Fruit fly (Drosophila melanogaster) whole organism, embryonic: ENCODE data around the gene Ugt35A1.
A peak's percentile ranks its signal among the peaks of the same experiment; 100 is the strongest.

Experiments used
- Aef1 ChIP-seq: fragments of 200-800 bp; sonication (Bioruptor generic); IDR thresholded peaks from 3 replicates; pipeline ENCODE4 v1.3.6; 2022; ENCODE audit warnings: missing biosample characterization, missing genetic modification characterization
- Asciz ChIP-seq: fragments of 200-800 bp; sonication (Bioruptor generic); optimal IDR thresholded peaks from 2 replicates; lab custom pipeline; 2017; ENCODE audit warnings: missing biosample characterization, mild to moderate bottlenecking, missing genetic modification characterization, missing genetic modification reagents
- B-H1 ChIP-seq: fragments of 200-800 bp; sonication (Bioruptor generic); IDR thresholded peaks from 3 replicates; pipeline ENCODE4 v1.3.6; 2022; ENCODE audit warnings: missing biosample characterization, missing genetic modification characterization
- Bdp1 ChIP-seq: fragments of 200-800 bp; sonication (Bioruptor generic); optimal IDR thresholded peaks from 3 replicates; lab custom pipeline; 2016; ENCODE audit warnings: missing biosample characterization, missing genetic modification characterization
- Blimp-1 ChIP-seq: fragments of 200-800 bp; sonication (Bioruptor generic); optimal IDR thresholded peaks from 3 replicates; lab custom pipeline; 2018; ENCODE audit warnings: missing biosample characterization, missing genetic modification characterization, mild to moderate bottlenecking, moderate library complexity, missing genetic modification reagents
- CG10321 ChIP-seq: fragments of 200-800 bp; sonication (Bioruptor generic); IDR thresholded peaks from 2 replicates; pipeline ENCODE4 v1.3.6; 2022; ENCODE audit warnings: missing biosample characterization, missing genetic modification characterization
- CG11093 ChIP-seq: fragments of 200-800 bp; sonication (Bioruptor generic); IDR thresholded peaks from 3 replicates; pipeline ENCODE4 v1.3.6; 2022; ENCODE audit warnings: missing biosample characterization, missing genetic modification characterization
- CG11560 ChIP-seq: fragments of 200-800 bp; sonication (Bioruptor generic); IDR thresholded peaks from 3 replicates; pipeline ENCODE4 v1.3.6; 2022; ENCODE audit warnings: missing biosample characterization, missing genetic modification characterization
- CG12155 ChIP-seq: fragments of 200-800 bp; sonication (Bioruptor generic); optimal IDR thresholded peaks from 3 replicates; lab custom pipeline; 2016; ENCODE audit warnings: missing biosample characterization, missing genetic modification characterization
- CG17612 ChIP-seq: fragments of 200-800 bp; sonication (Bioruptor generic); IDR thresholded peaks from 2 replicates; pipeline ENCODE4 v1.3.6; 2022; ENCODE audit warnings: missing biosample characterization, missing genetic modification characterization
- CG17802 ChIP-seq: fragments of 200-800 bp; sonication (Bioruptor generic); optimal IDR thresholded peaks from 2 replicates; lab custom pipeline; 2018; ENCODE audit warnings: missing biosample characterization, mild to moderate bottlenecking, missing genetic modification characterization, moderate library complexity
- CG18599 ChIP-seq: fragments of 200-800 bp; sonication (Bioruptor generic); optimal IDR thresholded peaks from 3 replicates; lab custom pipeline; 2017; ENCODE audit warnings: missing biosample characterization, missing genetic modification characterization, mild to moderate bottlenecking, moderate library complexity, missing genetic modification reagents
- CG34422 ChIP-seq: fragments of 200-800 bp; sonication (Bioruptor generic); IDR thresholded peaks from 3 replicates; pipeline ENCODE4 v1.3.6; 2022; ENCODE audit warnings: missing biosample characterization, missing genetic modification characterization
- CG43689 ChIP-seq: fragments of 200-800 bp; sonication (Bioruptor generic); IDR thresholded peaks from 2 replicates; pipeline ENCODE4 v1.3.6; 2022; ENCODE audit warnings: missing biosample characterization, missing genetic modification characterization
- CG5180 ChIP-seq: fragments of 200-800 bp; sonication (Bioruptor generic); optimal IDR thresholded peaks from 3 replicates; lab custom pipeline; 2017; ENCODE audit warnings: missing biosample characterization, missing genetic modification characterization, mild to moderate bottlenecking, moderate library complexity, missing genetic modification reagents
- CG5953 ChIP-seq: fragments of 200-800 bp; sonication (Bioruptor generic); IDR thresholded peaks from 2 replicates; pipeline ENCODE4 v1.3.6; 2022; ENCODE audit warnings: missing biosample characterization, missing genetic modification characterization
- CG7357 ChIP-seq: fragments of 200-800 bp; sonication (Bioruptor generic); IDR thresholded peaks from 3 replicates; pipeline ENCODE4 v1.3.6; 2022; ENCODE audit warnings: missing biosample characterization, missing genetic modification characterization
- CG8765 ChIP-seq: fragments of 200-800 bp; sonication (Bioruptor generic); IDR thresholded peaks from 2 replicates; pipeline ENCODE4 v1.3.6; 2022; ENCODE audit warnings: missing biosample characterization, missing genetic modification characterization
- Dbx ChIP-seq: fragments of 200-800 bp; sonication (Bioruptor generic); IDR thresholded peaks from 3 replicates; pipeline ENCODE4 v1.3.6; 2022; ENCODE audit warnings: missing biosample characterization, missing genetic modification characterization
- Deaf1 ChIP-seq: fragments of 200-800 bp; optimal IDR thresholded peaks from 3 replicates; lab custom pipeline; 2019; ENCODE audit warnings: missing biosample characterization, mild to moderate bottlenecking, missing genetic modification characterization, moderate library complexity
- Dek ChIP-seq: fragments of 200-800 bp; sonication (Bioruptor generic); optimal IDR thresholded peaks from 3 replicates; lab custom pipeline; 2019; ENCODE audit warnings: missing biosample characterization, mild to moderate bottlenecking, missing genetic modification characterization, moderate library complexity
- Dip2 ChIP-seq: fragments of 200-800 bp; sonication (Bioruptor generic); IDR thresholded peaks from 2 replicates; pipeline ENCODE4 v1.3.6; 2022; ENCODE audit warnings: missing biosample characterization, missing genetic modification characterization
- Elba2 ChIP-seq: fragments of 200-800 bp; sonication (Bioruptor generic); optimal IDR thresholded peaks from 3 replicates; lab custom pipeline; 2016; ENCODE audit warnings: missing biosample characterization, missing genetic modification characterization
- Ets65A ChIP-seq: fragments of 200-800 bp; sonication (Bioruptor generic); peaks from one replicate; lab custom pipeline; 2016; ENCODE audit warnings: missing biosample characterization, missing genetic modification characterization
- H2.0 ChIP-seq: fragments of 200-800 bp; sonication (Bioruptor generic); IDR thresholded peaks from 2 replicates; pipeline ENCODE4 v1.3.6; 2022; ENCODE audit warnings: missing biosample characterization, missing genetic modification characterization
- HLH3B ChIP-seq: fragments of 200-800 bp; sonication (Bioruptor generic); IDR thresholded peaks from 2 replicates; pipeline ENCODE4 v1.3.6; 2022; ENCODE audit warnings: missing biosample characterization, missing genetic modification characterization
- HmgD ChIP-seq: fragments of 200-800 bp; sonication (Bioruptor generic); optimal IDR thresholded peaks from 3 replicates; lab custom pipeline; 2016; ENCODE audit warnings: missing biosample characterization, missing genetic modification characterization
- Hr51 ChIP-seq, 2 experiments: fragments of 200-800 bp; sonication (Bioruptor generic); optimal IDR thresholded peaks; 2 replicates in 1 of 2; 3 replicates in 1 of 2; lab custom pipeline; 2016 to 2018; ENCODE audit warnings: missing biosample characterization in 2 of 2, missing genetic modification characterization in 2 of 2, mild to moderate bottlenecking in 1 of 2, moderate library complexity in 1 of 2
- MTF-1 ChIP-seq: fragments of 200-800 bp; sonication (Bioruptor generic); optimal IDR thresholded peaks from 2 replicates; lab custom pipeline; 2018; ENCODE audit warnings: missing biosample characterization, mild to moderate bottlenecking, missing genetic modification characterization, borderline replicate concordance
- Nf-YC ChIP-seq: fragments of 200-800 bp; optimal IDR thresholded peaks from 3 replicates; lab custom pipeline; 2019; ENCODE audit warnings: missing biosample characterization, mild to moderate bottlenecking, missing genetic modification characterization, moderate library complexity
- Rx ChIP-seq: fragments of 200-800 bp; sonication (Bioruptor generic); IDR thresholded peaks from 2 replicates; pipeline ENCODE4 v1.3.6; 2022; ENCODE audit warnings: missing biosample characterization, missing genetic modification characterization
- Side ChIP-seq: fragments of 200-800 bp; sonication (Bioruptor generic); optimal IDR thresholded peaks from 2 replicates; lab custom pipeline; 2016; ENCODE audit warnings: missing biosample characterization, missing genetic modification characterization
- Taf1 ChIP-seq: fragments of 200-800 bp; sonication (Bioruptor generic); IDR thresholded peaks from 2 replicates; pipeline ENCODE4 v1.3.6; 2022; ENCODE audit warnings: missing biosample characterization, missing genetic modification characterization
- Tbp ChIP-seq: fragments of >200 bp; optimal IDR thresholded peaks from 2 replicates; lab custom pipeline; 2018; ENCODE audit warnings: missing biosample characterization, missing genetic modification characterization
- YL-1 ChIP-seq: fragments of 200-800 bp; sonication (Bioruptor generic); optimal IDR thresholded peaks from 3 replicates; lab custom pipeline; 2017; ENCODE audit warnings: missing biosample characterization, mild to moderate bottlenecking, missing genetic modification characterization
- ash1 ChIP-seq: fragments of 200-800 bp; sonication (Bioruptor generic); optimal IDR thresholded peaks from 2 replicates; lab custom pipeline; 2018; ENCODE audit warnings: missing biosample characterization, mild to moderate bottlenecking, missing genetic modification characterization
- btn ChIP-seq: fragments of 200-800 bp; sonication (Bioruptor generic); optimal IDR thresholded peaks from 2 replicates; lab custom pipeline; 2016; ENCODE audit warnings: missing biosample characterization, missing genetic modification characterization
- dimm ChIP-seq: fragments of 200-800 bp; sonication (Bioruptor generic); IDR thresholded peaks from 2 replicates; pipeline ENCODE4 v1.3.6; 2022; ENCODE audit warnings: missing biosample characterization, missing genetic modification characterization
- gcm2 ChIP-seq: fragments of 200-800 bp; sonication (Bioruptor generic); optimal IDR thresholded peaks from 2 replicates; lab custom pipeline; 2016; ENCODE audit warnings: missing biosample characterization, missing genetic modification characterization
- gem ChIP-seq: fragments of 200-800 bp; sonication (Bioruptor generic); optimal IDR thresholded peaks from 2 replicates; lab custom pipeline; 2019; ENCODE audit warnings: missing biosample characterization, mild to moderate bottlenecking, missing genetic modification characterization, moderate library complexity
- h ChIP-seq: fragments of >200 bp; optimal IDR thresholded peaks from 2 replicates; lab custom pipeline; 2017
- hb ChIP-seq: fragments of 200-800 bp; sonication (Bioruptor generic); IDR thresholded peaks from 3 replicates; pipeline ENCODE4 v1.3.6; 2022; ENCODE audit warnings: missing biosample characterization, missing genetic modification characterization; ENCODE audit not compliant: partially characterized antibody
- hth ChIP-seq: fragments of >200 bp; optimal IDR thresholded peaks from 2 replicates; lab custom pipeline; 2017; ENCODE audit warnings: inconsistent platforms
- lola ChIP-seq, 3 experiments: fragments of >200 bp in 2 of 3; fragments of 200-800 bp in 1 of 3; sonication (Bioruptor generic) in 1 of 3; optimal IDR thresholded peaks; 2 replicates each; lab custom pipeline; 2017 to 2019; ENCODE audit warnings: missing biosample characterization in 3 of 3, missing genetic modification characterization in 3 of 3, mild to moderate bottlenecking in 1 of 3, moderate library complexity in 1 of 3
- pnt ChIP-seq: fragments of 200-800 bp; sonication (Bioruptor generic); optimal IDR thresholded peaks from 3 replicates; lab custom pipeline; 2016; ENCODE audit warnings: missing biosample characterization, missing genetic modification characterization
- pzg ChIP-seq: fragments of 200-800 bp; sonication (Bioruptor generic); optimal IDR thresholded peaks from 3 replicates; lab custom pipeline; 2018; ENCODE audit warnings: missing biosample characterization, mild to moderate bottlenecking, missing genetic modification characterization, moderate library complexity
- ranshi ChIP-seq: fragments of 200-800 bp; sonication (Bioruptor generic); IDR thresholded peaks from 2 replicates; pipeline ENCODE4 v1.3.6; 2022; ENCODE audit warnings: missing biosample characterization, missing genetic modification characterization
- rib ChIP-seq: fragments of 200-800 bp; sonication (Bioruptor generic); IDR thresholded peaks from 2 replicates; pipeline ENCODE4 v1.3.6; 2022; ENCODE audit warnings: missing biosample characterization, missing genetic modification characterization
- schlank ChIP-seq: fragments of 200-800 bp; sonication (Bioruptor generic); optimal IDR thresholded peaks from 2 replicates; lab custom pipeline; 2018; ENCODE audit warnings: missing biosample characterization, mild to moderate bottlenecking, missing genetic modification characterization
- tap ChIP-seq: fragments of 200-800 bp; optimal IDR thresholded peaks from 3 replicates; lab custom pipeline; 2019; ENCODE audit warnings: missing biosample characterization, mild to moderate bottlenecking, missing genetic modification characterization, moderate library complexity
- tx ChIP-seq: fragments of 200-800 bp; sonication (Bioruptor generic); optimal IDR thresholded peaks from 2 replicates; lab custom pipeline; 2016; ENCODE audit warnings: missing biosample characterization, missing genetic modification characterization
- usp ChIP-seq: fragments of >200 bp; optimal IDR thresholded peaks from 2 replicates; lab custom pipeline; 2017; ENCODE audit warnings: missing biosample characterization, missing genetic modification characterization

Ugt35A1 gene

DNA sequence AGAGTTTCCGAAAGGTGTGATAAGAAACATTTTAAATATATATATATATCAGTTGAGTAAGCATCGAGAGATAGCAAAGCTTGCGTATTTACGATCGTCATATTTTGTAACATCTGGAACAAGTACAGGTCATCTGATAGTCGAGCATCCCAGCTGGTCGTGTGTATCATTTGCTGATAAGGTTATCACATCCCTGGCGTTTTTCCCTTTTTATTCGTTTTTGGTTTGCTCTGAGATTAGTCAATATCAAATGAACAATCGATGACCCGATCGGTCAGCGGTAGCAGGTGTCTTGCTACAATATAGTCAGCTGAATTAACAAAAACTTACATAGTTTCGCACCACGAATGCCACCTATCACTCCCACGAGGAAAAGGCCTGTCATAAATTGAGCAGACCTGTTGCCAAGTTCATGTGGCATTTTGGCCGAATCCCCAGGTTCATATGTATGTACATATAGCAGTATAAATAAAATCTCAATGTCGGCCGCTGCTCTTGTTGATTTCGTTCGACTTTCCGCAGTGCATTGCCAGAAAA, 28.5 kb upstream of the Ugt35A1 start (continued):
- TF ChIP-seq Side (GFP tag; lab: Kevin White, UChicago): no peak
- TF ChIP-seq Rx (GFP tag; lab: Robert Waterston, UW): no peak
- TF ChIP-seq Bdp1 (GFP tag; lab: Kevin White, UChicago): no peak
- peak; percentile 47 for TF ChIP-seq tap (tag; lab: Kevin White, UChicago)
- peak in 1 of 2 experiments; percentile 77 for TF ChIP-seq Hr51 (GFP tag; optimal IDR thresholded peaks at IDR 0.05; lab: Kevin White, UChicago)
- TF ChIP-seq H2.0 (GFP tag; lab: Robert Waterston, UW): peak; percentile 47
- TF ChIP-seq CG10321 (GFP tag; lab: Robert Waterston, UW): no peak
- TF ChIP-seq CG5180 (GFP tag; lab: Kevin White, UChicago): no peak
- TF ChIP-seq Asciz (GFP tag; lab: Kevin White, UChicago): peak; percentile 32
- no peak for TF ChIP-seq Taf1
- TF ChIP-seq Deaf1 (tag; lab: Kevin White, UChicago): peak; percentile 26
- TF ChIP-seq CG5953 (GFP tag; lab: Robert Waterston, UW): no peak
- no peak for TF ChIP-seq YL-1 (GFP tag; lab: Kevin White, UChicago)
- TF ChIP-seq CG43689 (GFP tag; lab: Robert Waterston, UW): 0 out of 2 replicates have a peak, but pooled peaks have one; percentile 33
- no peak for TF ChIP-seq tx (GFP tag; lab: Kevin White, UChicago)
- no peak for TF ChIP-seq lola (GFP tag; optimal IDR thresholded peaks at IDR 0.05; lab: Kevin White, UChicago)
- peak; percentile 50 for TF ChIP-seq HLH3B (GFP tag; lab: Robert Waterston, UW)
- TF ChIP-seq MTF-1 (GFP tag; lab: Kevin White, UChicago): no peak
- no peak for TF ChIP-seq CG17802
- peak; percentile 35; the same call in 1 of the 3 replicates for TF ChIP-seq Dbx
- TF ChIP-seq Aef1 (GFP tag; lab: Robert Waterston, UW): peak; percentile 52
- TF ChIP-seq CG12155: peak; percentile 42
- no peak for TF ChIP-seq CG11560 (tag; lab: Robert Waterston, UW)
- peak; percentile 82 for TF ChIP-seq gem
- TF ChIP-seq CG34422 (GFP tag; lab: Robert Waterston, UW): 0 out of 3 replicates have a peak, but pooled peaks have one; percentile 9
- no peak for TF ChIP-seq hb
- no peak for TF ChIP-seq pzg (GFP tag; lab: Kevin White, UChicago)
- peak; percentile 39 for TF ChIP-seq Blimp-1 (GFP tag; lab: Kevin White, UChicago)
- peak; percentile 4 for TF ChIP-seq schlank
- no peak for TF ChIP-seq usp (GFP tag; lab: Kevin White, UChicago)
- TF ChIP-seq CG7357: peak; percentile 40; the same call in 1 of the 3 replicates
- TF ChIP-seq Dip2 (GFP tag; lab: Robert Waterston, UW): no peak
- TF ChIP-seq ranshi (GFP tag; lab: Robert Waterston, UW): 0 out of 2 replicates have a peak, but pooled peaks have one; percentile 63
- peak; percentile 75 for TF ChIP-seq Dek (tag; lab: Kevin White, UChicago)
- TF ChIP-seq dimm (GFP tag; lab: Robert Waterston, UW): no peak
- no peak for TF ChIP-seq HmgD (GFP tag; lab: Kevin White, UChicago)
- peak; percentile 82 for TF ChIP-seq CG18599
- no peak for TF ChIP-seq CG8765
- no peak for TF ChIP-seq Nf-YC (tag; lab: Kevin White, UChicago)
- TF ChIP-seq btn: no peak
- no peak for TF ChIP-seq Ets65A
- TF ChIP-seq h (lab: Kevin White, UChicago): no peak
- no peak for TF ChIP-seq B-H1 (GFP tag; lab: Robert Waterston, UW)
- no peak for TF ChIP-seq CG17612 (GFP tag; lab: Robert Waterston, UW)
- TF ChIP-seq Elba2 (GFP tag; lab: Kevin White, UChicago): no peak
- no peak for TF ChIP-seq ash1 (GFP tag; lab: Kevin White, UChicago)
- no peak for TF ChIP-seq pnt (GFP tag; lab: Kevin White, UChicago)
- TF ChIP-seq gcm2 (GFP tag; lab: Kevin White, UChicago): no peak
- no peak for TF ChIP-seq CG11093 (GFP tag; lab: Robert Waterston, UW)
- TF ChIP-seq rib (GFP tag; lab: Robert Waterston, UW): no peak
- TF ChIP-seq hth (lab: Kevin White, UChicago): no peak
- TF ChIP-seq Tbp (GFP tag; lab: Kevin White, UChicago): no peak
